Worm (Caenorhabditis elegans) whole organism, L1 larva: ENCODE results near the gene srn-1.

Experiments used
- lsy-2 ChIP-seq, 2 experiments: fragments of 150-350 bp; optimal IDR thresholded peaks; 2 replicates each; lab custom pipeline; 2014; ENCODE audit warnings: missing biosample characterization in 2 of 2, missing genetic modification characterization in 2 of 2
- mab-9 ChIP-seq: fragments of 200-800 bp; sonication (Bioruptor generic); IDR thresholded peaks from 2 replicates; pipeline ENCODE4 v1.3.6; 2022; ENCODE audit warnings: missing genetic modification reagents, missing genetic modification characterization, missing compliant biosample characterization
- pqm-1 ChIP-seq: sonication (generic microtip); optimal IDR thresholded peaks from 3 replicates; lab custom pipeline; 2017; ENCODE audit warnings: missing biosample characterization, missing genetic modification characterization
- sup-37 ChIP-seq: fragments of 200-800 bp; sonication (Bioruptor generic); optimal IDR thresholded peaks from 2 replicates; lab custom pipeline; 2018; ENCODE audit warnings: mild to moderate bottlenecking, missing genetic modification characterization, missing compliant biosample characterization

DNA sequence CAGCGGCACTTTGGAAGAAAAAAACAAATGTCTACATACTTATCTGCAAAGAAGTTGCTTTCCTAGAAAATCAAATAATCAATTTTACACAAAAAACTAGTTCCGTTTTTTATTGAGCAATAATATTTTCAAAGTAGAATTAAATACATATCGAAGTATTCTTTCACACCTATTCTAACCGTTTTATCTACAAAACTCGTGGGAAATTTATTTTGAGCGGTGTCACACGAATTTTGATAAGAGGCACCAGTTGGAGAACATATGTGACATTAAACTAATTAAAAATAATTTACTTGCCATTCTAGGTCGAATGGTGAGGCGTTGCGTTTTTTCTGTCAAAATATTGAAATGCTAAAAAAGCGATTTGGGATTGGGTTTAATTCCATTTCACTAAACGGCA lies 17.3 kb downstream of the srn-1 start:
- TF ChIP-seq mab-9 (GFP tag; lab: Robert Waterston, UW) (no peak), sup-37 (GFP tag; lab: Kevin White, UChicago) (no peak), pqm-1 (tag; lab: Kevin White, UChicago) (no peak), lsy-2 (tag; optimal IDR thresholded peaks at IDR 0.05; lab: Kevin White, UChicago) (no peak)
